Worm (Caenorhabditis elegans) whole organism, early embryonic: ENCODE data around the gene usp-39.
"Not testable (repeated sequence)": the region's sequence is repeated elsewhere in the genome, so short reads cannot be mapped to it uniquely, and the experiment has no call there.

Experiments
- ama-1 ChIP-seq: fragments of 150-350 bp; optimal IDR thresholded peaks from 2 replicates; lab custom pipeline; 2014
- ceh-13 ChIP-seq: fragments of 200-800 bp; sonication (Bioruptor generic); optimal IDR thresholded peaks from 2 replicates; lab custom pipeline; 2018; ENCODE audit warnings: mild to moderate bottlenecking, missing genetic modification characterization, missing compliant biosample characterization
- ceh-36 ChIP-seq: sonication (generic microtip); optimal IDR thresholded peaks from 2 replicates; lab custom pipeline; 2016; ENCODE audit warnings: missing genetic modification characterization, inconsistent platforms, missing compliant biosample characterization
- ets-7 ChIP-seq: sonication (generic microtip); optimal IDR thresholded peaks from 2 replicates; lab custom pipeline; 2016; ENCODE audit warnings: missing genotype, missing genetic modification characterization, missing compliant biosample characterization
- scrt-1 ChIP-seq: fragments of 200-800 bp; sonication (Bioruptor generic); IDR thresholded peaks from 2 replicates; pipeline ENCODE4 v1.3.6; 2022; ENCODE audit warnings: missing genetic modification characterization, missing compliant biosample characterization
- tbx-37 ChIP-seq: fragments of 200-800 bp; sonication (Bioruptor generic); conservative IDR thresholded peaks from 2 replicates; pipeline ENCODE4 v1.3.6; 2022; ENCODE audit warnings: missing genetic modification reagents, missing genetic modification characterization, missing compliant biosample characterization

ce11 chrII:2534952-2535351 lies 30.1 kb upstream of the usp-39 start, which contains the start of gene K02F6.8:
- not testable (repeated sequence) for TF ChIP-seq ama-1 (lab: Kevin White, UChicago); scrt-1 (GFP tag; lab: Robert Waterston, UW); ceh-36 (tag; lab: Kevin White, UChicago); tbx-37 (GFP tag; lab: Robert Waterston, UW); ceh-13; ets-7 (tag; lab: Kevin White, UChicago)
